Worm (Caenorhabditis elegans) whole organism, L1 larva: ENCODE results near the gene sorf-2.

Source experiments
- C16A3.4 ChIP-seq: fragments of 150-350 bp; optimal IDR thresholded peaks from 2 replicates; lab custom pipeline; 2014; ENCODE audit warnings: missing biosample characterization, missing genetic modification characterization
- C34B4.2 ChIP-seq: sonication (generic microtip); optimal IDR thresholded peaks from 2 replicates; lab custom pipeline; 2017; ENCODE audit warnings: mild to moderate bottlenecking, missing genetic modification characterization, missing compliant biosample characterization
- F16B12.6 ChIP-seq: fragments of 150-350 bp; optimal IDR thresholded peaks from 2 replicates; lab custom pipeline; 2014; ENCODE audit warnings: missing biosample characterization, missing genetic modification characterization
- Y116A8C.19 ChIP-seq: sonication (generic microtip); optimal IDR thresholded peaks from 2 replicates; lab custom pipeline; 2016; ENCODE audit warnings: missing compliant biosample characterization, missing genetic modification characterization, borderline replicate concordance
- aha-1 ChIP-seq: fragments of 150-350 bp; optimal IDR thresholded peaks from 2 replicates; lab custom pipeline; 2014; ENCODE audit warnings: missing biosample characterization, missing genetic modification characterization
- alr-1 ChIP-seq: fragments of 200-800 bp; sonication (Bioruptor generic); optimal IDR thresholded peaks from 2 replicates; lab custom pipeline; 2018; ENCODE audit warnings: borderline replicate concordance, mild to moderate bottlenecking, missing genetic modification characterization, missing compliant biosample characterization
- blmp-1 ChIP-seq: fragments of 150-350 bp; optimal IDR thresholded peaks from 2 replicates; lab custom pipeline; 2014; ENCODE audit warnings: missing biosample characterization, missing genetic modification characterization
- ceh-8 ChIP-seq: fragments of 200-800 bp; sonication (Bioruptor generic); optimal IDR thresholded peaks from 2 replicates; lab custom pipeline; 2018; ENCODE audit warnings: mild to moderate bottlenecking, missing genetic modification characterization, moderate library complexity, missing compliant biosample characterization
- ceh-82 ChIP-seq, 3 experiments: fragments of 150-350 bp in 1 of 3; sonication (generic microtip) in 2 of 3; optimal IDR thresholded peaks; 2 replicates each; lab custom pipeline; 2014 to 2017; ENCODE audit warnings: missing biosample characterization in 3 of 3, missing genetic modification characterization in 3 of 3
- ceh-88 ChIP-seq: fragments of 200-800 bp; sonication (Bioruptor generic); IDR thresholded peaks from 2 replicates; pipeline ENCODE4 v1.3.6; 2022; ENCODE audit warnings: missing genetic modification characterization, missing compliant biosample characterization
- ceh-90 ChIP-seq: sonication (generic microtip); optimal IDR thresholded peaks from 2 replicates; lab custom pipeline; 2016; ENCODE audit warnings: missing genetic modification characterization, missing compliant biosample characterization
- dsc-1 ChIP-seq: sonication (generic microtip); optimal IDR thresholded peaks from 2 replicates; lab custom pipeline; 2016; ENCODE audit warnings: mild to moderate bottlenecking, missing genetic modification characterization, missing compliant biosample characterization
- efl-1 ChIP-seq, 4 experiments: fragments of 150-350 bp; optimal IDR thresholded peaks in 3 of 4; peaks in 1 of 4; 1 replicate in 1 of 4; 2 replicates in 3 of 4; lab custom pipeline; 2014; ENCODE audit warnings: missing biosample characterization in 2 of 4, missing genetic modification characterization in 2 of 4, missing genetic modification reagents in 2 of 4
- efl-3 ChIP-seq: fragments of 200-800 bp; sonication (Bioruptor generic); optimal IDR thresholded peaks from 2 replicates; lab custom pipeline; 2018; ENCODE audit warnings: mild to moderate bottlenecking, missing genetic modification characterization, missing compliant biosample characterization
- egl-13 ChIP-seq: sonication (generic microtip); optimal IDR thresholded peaks from 2 replicates; lab custom pipeline; 2016; ENCODE audit warnings: missing genotype, missing genetic modification reagents, missing genetic modification characterization, missing compliant biosample characterization
- egl-27 ChIP-seq, 2 experiments: fragments of 150-350 bp in 1 of 2; sonication (generic microtip); optimal IDR thresholded peaks; 3 replicates each; lab custom pipeline; 2017 to 2018; ENCODE audit warnings: missing biosample characterization in 2 of 2, missing genetic modification characterization in 2 of 2, missing genetic modification reagents in 2 of 2
- elt-2 ChIP-seq: sonication (generic microtip); optimal IDR thresholded peaks from 2 replicates; lab custom pipeline; 2016; ENCODE audit warnings: missing genetic modification characterization, mild to moderate bottlenecking, inconsistent platforms, missing compliant biosample characterization, missing genetic modification reagents
- elt-3 ChIP-seq, 6 experiments: fragments of 150-350 bp in 1 of 6; sonication (generic microtip); optimal IDR thresholded peaks; 2 replicates each; lab custom pipeline; 2017 to 2018; ENCODE audit warnings: missing biosample characterization in 6 of 6, missing genetic modification characterization in 6 of 6, inconsistent platforms in 1 of 6
- fkh-10 ChIP-seq: sonication (generic microtip); optimal IDR thresholded peaks from 2 replicates; lab custom pipeline; 2017; ENCODE audit warnings: missing biosample characterization, missing genetic modification reagents, missing genetic modification characterization
- hlh-4 ChIP-seq: sonication (generic microtip); optimal IDR thresholded peaks from 2 replicates; lab custom pipeline; 2016; ENCODE audit warnings: mild to moderate bottlenecking, missing genetic modification characterization, missing compliant biosample characterization
- jun-1 ChIP-seq: fragments of 150-350 bp; optimal IDR thresholded peaks from 2 replicates; lab custom pipeline; 2014; ENCODE audit warnings: missing biosample characterization, missing genetic modification reagents, missing genetic modification characterization
- lin-13 ChIP-seq: fragments of 150-350 bp; optimal IDR thresholded peaks from 2 replicates; lab custom pipeline; 2014; ENCODE audit warnings: missing biosample characterization, missing genetic modification reagents, missing genetic modification characterization
- lin-14 ChIP-seq: fragments of 200-800 bp; sonication (Bioruptor generic); optimal IDR thresholded peaks from 2 replicates; lab custom pipeline; 2018; ENCODE audit warnings: mild to moderate bottlenecking, missing genetic modification characterization, moderate library complexity, missing compliant biosample characterization
- lin-15B ChIP-seq: fragments of 150-350 bp; sonication (generic microtip); optimal IDR thresholded peaks from 3 replicates; lab custom pipeline; 2014; ENCODE audit warnings: missing biosample characterization, missing genetic modification characterization
- lin-39 ChIP-seq: fragments of 150-350 bp; optimal IDR thresholded peaks from 2 replicates; lab custom pipeline; 2014; ENCODE audit warnings: missing biosample characterization, missing genetic modification reagents, missing genetic modification characterization
- lsy-2 ChIP-seq, 2 experiments: fragments of 150-350 bp; optimal IDR thresholded peaks; 2 replicates each; lab custom pipeline; 2014; ENCODE audit warnings: missing biosample characterization in 2 of 2, missing genetic modification characterization in 2 of 2
- mef-2 ChIP-seq: fragments of 150-350 bp; optimal IDR thresholded peaks from 2 replicates; lab custom pipeline; 2014; ENCODE audit warnings: missing biosample characterization, missing genetic modification characterization
- nhr-20 ChIP-seq: sonication (generic microtip); optimal IDR thresholded peaks from 2 replicates; lab custom pipeline; 2016; ENCODE audit warnings: mild to moderate bottlenecking, missing genetic modification characterization, missing compliant biosample characterization
- nhr-237 ChIP-seq: fragments of 150-350 bp; optimal IDR thresholded peaks from 2 replicates; lab custom pipeline; 2014; ENCODE audit warnings: missing biosample characterization, missing genetic modification characterization
- nhr-47 ChIP-seq: sonication (generic microtip); optimal IDR thresholded peaks from 2 replicates; lab custom pipeline; 2016; ENCODE audit warnings: mild to moderate bottlenecking, missing genetic modification characterization, moderate library complexity, missing compliant biosample characterization
- nhr-71 ChIP-seq: sonication (generic microtip); optimal IDR thresholded peaks from 2 replicates; lab custom pipeline; 2016; ENCODE audit warnings: mild to moderate bottlenecking, missing genetic modification characterization, moderate library complexity, missing compliant biosample characterization
- nhr-84 ChIP-seq: sonication (generic microtip); optimal IDR thresholded peaks from 2 replicates; lab custom pipeline; 2017; ENCODE audit warnings: missing biosample characterization, missing genetic modification characterization
- nhr-85 ChIP-seq: sonication (generic microtip); peaks from one replicate; lab custom pipeline; 2016; ENCODE audit warnings: missing genetic modification characterization, inconsistent platforms, missing compliant biosample characterization
- nhr-90 ChIP-seq: sonication (generic microtip); optimal IDR thresholded peaks from 2 replicates; lab custom pipeline; 2016; ENCODE audit warnings: mild to moderate bottlenecking, missing genetic modification characterization, missing compliant biosample characterization; ENCODE audit not compliant: poor library complexity
- pag-3 ChIP-seq: sonication (generic microtip); optimal IDR thresholded peaks from 2 replicates; lab custom pipeline; 2017; ENCODE audit warnings: missing genetic modification characterization, mild to moderate bottlenecking, missing compliant biosample characterization, antibody characterized with exemption, borderline replicate concordance; ENCODE audit not compliant: insufficient read depth
- pqm-1 ChIP-seq: sonication (generic microtip); optimal IDR thresholded peaks from 3 replicates; lab custom pipeline; 2017; ENCODE audit warnings: missing biosample characterization, missing genetic modification characterization
- rnt-1 ChIP-seq: sonication (generic microtip); optimal IDR thresholded peaks from 2 replicates; lab custom pipeline; 2016; ENCODE audit warnings: mild to moderate bottlenecking, missing genetic modification characterization, moderate library complexity, missing compliant biosample characterization
- skn-1 ChIP-seq: fragments of 150-350 bp; optimal IDR thresholded peaks from 2 replicates; lab custom pipeline; 2014; ENCODE audit warnings: missing biosample characterization, missing genetic modification characterization
- snu-23 ChIP-seq: sonication (generic microtip); optimal IDR thresholded peaks from 2 replicates; lab custom pipeline; 2016; ENCODE audit warnings: missing genetic modification characterization, missing compliant biosample characterization
- sox-4 ChIP-seq: sonication (generic microtip); optimal IDR thresholded peaks from 2 replicates; lab custom pipeline; 2016; ENCODE audit warnings: missing genetic modification characterization, missing compliant biosample characterization
- sptf-1 ChIP-seq: fragments of 150-350 bp; optimal IDR thresholded peaks from 2 replicates; lab custom pipeline; 2014; ENCODE audit warnings: missing biosample characterization, missing genetic modification characterization
- swsn-7 ChIP-seq: sonication (generic microtip); optimal IDR thresholded peaks from 2 replicates; lab custom pipeline; 2016; ENCODE audit warnings: missing genetic modification characterization, missing compliant biosample characterization
- tbx-2 ChIP-seq: sonication (generic microtip); optimal IDR thresholded peaks from 2 replicates; lab custom pipeline; 2016; ENCODE audit warnings: missing genetic modification characterization, missing compliant biosample characterization
- tlp-1 ChIP-seq: fragments of 150-350 bp; optimal IDR thresholded peaks from 2 replicates; lab custom pipeline; 2014; ENCODE audit warnings: missing biosample characterization, missing genetic modification characterization
- unc-130 ChIP-seq: fragments of 150-350 bp; optimal IDR thresholded peaks from 2 replicates; lab custom pipeline; 2017; ENCODE audit warnings: missing biosample characterization, missing genetic modification characterization, inconsistent platforms
- unc-30 ChIP-seq: sonication (generic microtip); optimal IDR thresholded peaks from 2 replicates; lab custom pipeline; 2017; ENCODE audit warnings: missing biosample characterization, missing genetic modification characterization
- unc-98 ChIP-seq: fragments of 200-800 bp; sonication (Bioruptor generic); IDR thresholded peaks from 2 replicates; pipeline ENCODE4 v1.3.6; 2022; ENCODE audit warnings: missing genetic modification characterization, missing compliant biosample characterization
- vab-15 ChIP-seq: sonication (generic microtip); optimal IDR thresholded peaks from 2 replicates; lab custom pipeline; 2017; ENCODE audit warnings: missing genotype, mild to moderate bottlenecking, missing genetic modification characterization, missing compliant biosample characterization
- xbp-1 ChIP-seq: sonication (generic microtip); optimal IDR thresholded peaks from 2 replicates; lab custom pipeline; 2016; ENCODE audit warnings: missing genetic modification characterization, missing compliant biosample characterization
- zag-1 ChIP-seq: fragments of 150-350 bp; optimal IDR thresholded peaks from 2 replicates; lab custom pipeline; 2014; ENCODE audit warnings: missing biosample characterization, missing genetic modification characterization
- zip-4 ChIP-seq: fragments of 200-800 bp; sonication (Bioruptor generic); optimal IDR thresholded peaks from 2 replicates; lab custom pipeline; 2018; ENCODE audit warnings: mild to moderate bottlenecking, missing genetic modification characterization, moderate library complexity, missing compliant biosample characterization

Gene sorf-2

DNA sequence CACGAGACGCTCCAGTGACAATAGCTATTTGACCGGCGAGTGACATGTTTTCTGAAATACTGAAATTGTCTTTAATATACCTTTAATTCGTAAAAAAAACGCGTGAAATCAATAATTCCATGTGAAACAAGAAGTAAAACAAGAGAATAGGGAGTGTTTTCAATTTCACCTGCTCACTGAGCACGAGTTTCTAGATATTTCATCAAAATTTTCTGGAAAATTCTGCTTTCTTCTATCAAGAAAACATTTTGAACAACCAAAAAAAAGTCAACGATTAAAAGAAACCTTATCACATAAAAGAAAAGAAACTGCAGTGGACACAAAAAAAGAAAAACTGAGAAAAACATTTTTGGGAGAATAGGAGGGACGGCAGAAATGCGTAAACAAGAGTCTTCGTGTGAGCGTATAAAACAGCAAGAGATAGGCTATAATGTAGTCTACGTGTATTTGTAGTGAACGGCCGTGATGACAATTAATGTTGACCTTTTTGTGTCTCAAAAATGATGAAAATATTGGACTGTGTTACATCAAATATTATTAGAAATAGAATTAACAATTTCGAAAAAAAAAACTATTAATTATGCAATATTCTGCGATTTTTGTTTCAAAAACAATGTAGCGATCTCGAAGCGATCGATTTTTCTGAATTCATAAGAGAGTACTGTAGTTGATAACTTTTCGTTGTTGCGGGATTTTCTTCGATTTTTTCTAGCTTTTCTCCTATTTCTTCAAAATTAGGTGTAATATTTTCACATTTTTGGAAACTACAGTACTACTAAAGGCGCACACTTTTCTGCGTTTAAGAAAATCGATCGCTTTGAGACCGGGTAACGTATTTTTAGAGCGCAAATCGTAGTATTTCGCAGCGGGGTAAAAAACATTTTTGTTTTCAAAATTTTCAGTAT is 41.8 kb downstream of the sorf-2 start, which contains the start of gene dhs-9:
TSS of gene dhs-9 (minus strand) at position 51 of the 905 bp plus-strand sequence.
- TF ChIP-seq nhr-71 (tag; lab: Kevin White, UChicago) (peak; percentile 12), elt-3 (tag; optimal IDR thresholded peaks at IDR 0.05; lab: Kevin White, UChicago) (peak in 4 of 6 experiments; percentile 3 to 58 (median 15)), nhr-20 (tag; lab: Kevin White, UChicago) (peak; percentile 92), skn-1 (tag; lab: Kevin White, UChicago) (peak; percentile 47), ceh-82 (tag; optimal IDR thresholded peaks at IDR 0.05; lab: Kevin White, UChicago) (no peak), ceh-90 (tag; lab: Kevin White, UChicago) (no peak), elt-2 (tag; lab: Kevin White, UChicago) (peak; percentile 44), sox-4 (no peak), tlp-1 (tag; lab: Kevin White, UChicago) (no peak), pqm-1 (tag; lab: Kevin White, UChicago) (no peak), sptf-1 (tag; lab: Kevin White, UChicago) (no peak), fkh-10 (GFP tag; lab: Kevin White, UChicago) (no peak), tbx-2 (no peak), xbp-1 (tag; lab: Kevin White, UChicago) (peak; percentile 12), swsn-7 (tag; lab: Kevin White, UChicago) (no peak), mef-2 (tag; lab: Kevin White, UChicago) (no peak), hlh-4 (tag; lab: Kevin White, UChicago) (no peak), lin-39 (tag; lab: Kevin White, UChicago) (no peak), snu-23 (GFP tag; lab: Kevin White, UChicago) (peak; percentile 53), nhr-84 (tag; lab: Kevin White, UChicago) (no peak), zip-4 (no peak), nhr-90 (peak; percentile 21), ceh-88 (GFP tag; lab: Robert Waterston, UW) (no peak), Y116A8C.19 (no peak), alr-1 (tag; lab: Kevin White, UChicago) (no peak), jun-1 (tag; lab: Kevin White, UChicago) (no peak), rnt-1 (no peak), lin-14 (GFP tag; lab: Kevin White, UChicago) (peak; percentile 71), aha-1 (tag; lab: Kevin White, UChicago) (no peak), efl-1 (optimal IDR thresholded peaks at IDR 0.05; lab: Kevin White, UChicago) (no peak), efl-1 (GFP tag; optimal IDR thresholded peaks at IDR 0.05 in 1 of 2; lab: Kevin White, UChicago) (peak in 1 of 2 experiments; percentile 56), dsc-1 (no peak), unc-98 (GFP tag; lab: Robert Waterston, UW) (no peak), F16B12.6 (tag; lab: Kevin White, UChicago) (no peak), nhr-237 (tag; lab: Kevin White, UChicago) (no peak), lin-15B (no peak), ceh-8 (no peak), unc-130 (tag; lab: Kevin White, UChicago) (no peak), blmp-1 (tag; lab: Kevin White, UChicago) (peak; percentile 46), unc-30 (no peak), nhr-47 (tag; lab: Kevin White, UChicago) (no peak), egl-27 (tag; optimal IDR thresholded peaks at IDR 0.05; lab: Kevin White, UChicago) (no peak), vab-15 (tag; lab: Kevin White, UChicago) (no peak), efl-3 (GFP tag; lab: Kevin White, UChicago) (no peak), C16A3.4 (peak; percentile 22), C34B4.2 (tag; lab: Kevin White, UChicago) (no peak), zag-1 (tag; lab: Kevin White, UChicago) (no peak), lin-13 (GFP tag; lab: Kevin White, UChicago) (no peak), egl-13 (tag; lab: Kevin White, UChicago) (no peak), lsy-2 (tag; optimal IDR thresholded peaks at IDR 0.05; lab: Kevin White, UChicago) (peak in 1 of 2 experiments; percentile 20), nhr-85 (tag; lab: Kevin White, UChicago) (peak; percentile 82), pag-3 (tag; lab: Kevin White, UChicago) (no peak)
